Worm (Caenorhabditis elegans): Measurements from ENCODE around the gene F31F6.2.

The F31F6.2 gene

ce11 chrX:14831531-14831930 is 40.1 kb downstream of the F31F6.2 start, which contains the start of gene dpf-2:
Gene dpf-2, plus strand, starts transcription at chrX:14831831.
- TF ChIP-seq ztf-11 (tag; optimal IDR thresholded peaks at IDR 0.05) (no peak), egl-13 (tag; optimal IDR thresholded peaks at IDR 0.05) (peak; percentile 13)

ce11 chrX:14828766-14829165 is 42.9 kb downstream of the F31F6.2 start:
- TF ChIP-seq nhr-19 (GFP tag; conservative IDR thresholded peaks at IDR 0.05) (no peak), pag-3 (tag; optimal IDR thresholded peaks at IDR 0.05; ENCODE audit: borderline replicate concordance, insufficient read depth) (no peak), skn-1 (tag; optimal IDR thresholded peaks at IDR 0.05) (no peak), ces-1 (GFP tag; optimal IDR thresholded peaks at IDR 0.05) (no peak), hlh-17 (GFP tag; optimal IDR thresholded peaks at IDR 0.05; ENCODE audit: borderline replicate concordance) (no peak), snu-23 (GFP tag; optimal IDR thresholded peaks at IDR 0.05) (no peak), unc-130 (tag; optimal IDR thresholded peaks at IDR 0.05) (no peak), vab-15 (tag; optimal IDR thresholded peaks at IDR 0.05) (no peak)

- TF ChIP-seq tlp-1 (tag; optimal IDR thresholded peaks at IDR 0.05) = no peak
- TF ChIP-seq xbp-1 (tag; optimal IDR thresholded peaks at IDR 0.05) = peak; percentile 31
- no peak for TF ChIP-seq nhr-28 (tag; optimal IDR thresholded peaks at IDR 0.05)
- TF ChIP-seq lsy-2 (tag; optimal IDR thresholded peaks at IDR 0.05) = peak; percentile 48 to 76
- peak; percentile 57 for TF ChIP-seq egl-13 (tag; optimal IDR thresholded peaks at IDR 0.05)
- no peak for TF ChIP-seq unc-62 (GFP tag; optimal IDR thresholded peaks at IDR 0.05)
- TF ChIP-seq nhr-90 (tag; optimal IDR thresholded peaks at IDR 0.05; ENCODE audit: poor library complexity) = peak; percentile 54
- TF ChIP-seq C16A3.4 (tag; optimal IDR thresholded peaks at IDR 0.05) = peak; percentile 60
- TF ChIP-seq fkh-4 (tag; optimal IDR thresholded peaks at IDR 0.05; ENCODE audit: borderline replicate concordance) = no peak
- no peak for TF ChIP-seq pqm-1 (tag; optimal IDR thresholded peaks at IDR 0.05)
- peak; percentile 85 for TF ChIP-seq nhr-71 (tag; optimal IDR thresholded peaks at IDR 0.05)
- TF ChIP-seq nhr-12 (tag; optimal IDR thresholded peaks at IDR 0.05) = no peak
- peak; percentile 53 for TF ChIP-seq skn-1 (tag; optimal IDR thresholded peaks at IDR 0.05)
- no peak for TF ChIP-seq sox-4 (tag; optimal IDR thresholded peaks at IDR 0.05)
- peak in 2 of 3 experiments; percentile 28 to 41 for TF ChIP-seq dpl-1 (GFP tag; optimal IDR thresholded peaks at IDR 0.05)
- TF ChIP-seq swsn-7 (tag; optimal IDR thresholded peaks at IDR 0.05) = peak; percentile 76
- no peak for TF ChIP-seq hlh-17 (GFP tag; optimal IDR thresholded peaks at IDR 0.05; ENCODE audit: borderline replicate concordance)
- TF ChIP-seq pag-3 (tag; optimal IDR thresholded peaks at IDR 0.05; ENCODE audit: borderline replicate concordance, insufficient read depth) = no peak
- TF ChIP-seq dsc-1 (tag; optimal IDR thresholded peaks at IDR 0.05) = peak; percentile 51
- TF ChIP-seq sptf-1 (tag; optimal IDR thresholded peaks at IDR 0.05) = no peak
- TF ChIP-seq zip-4 (GFP tag; optimal IDR thresholded peaks at IDR 0.05) = no peak
- peak; percentile 16 to 69 for TF ChIP-seq lin-35 (GFP tag; optimal IDR thresholded peaks at IDR 0.05)
- no peak for TF ChIP-seq zag-1 (tag; optimal IDR thresholded peaks at IDR 0.05)
- no peak for TF ChIP-seq unc-98 (GFP tag; IDR thresholded peaks at IDR 0.05)
- TF ChIP-seq ceh-82 (tag; optimal IDR thresholded peaks at IDR 0.05) = peak in 2 of 3 experiments; percentile 11 to 59
- TF ChIP-seq unc-86 (tag; optimal IDR thresholded peaks at IDR 0.05) = peak; percentile 43
- no peak for TF ChIP-seq ces-1 (GFP tag; optimal IDR thresholded peaks at IDR 0.05)
- no peak for TF ChIP-seq ceh-90 (tag; optimal IDR thresholded peaks at IDR 0.05)
- no peak for TF ChIP-seq rnt-1 (tag; optimal IDR thresholded peaks at IDR 0.05)
- TF ChIP-seq nhr-85 (tag) = peak; percentile 74
- peak in 1 of 2 experiments; percentile 7 for TF ChIP-seq egl-27 (tag; optimal IDR thresholded peaks at IDR 0.05)
- no peak for TF ChIP-seq snpc-4 (tag; optimal IDR thresholded peaks at IDR 0.05)
- no peak for TF ChIP-seq hpl-2 (GFP tag; optimal IDR thresholded peaks at IDR 0.05)
- TF ChIP-seq lin-14 (GFP tag; optimal IDR thresholded peaks at IDR 0.05) = peak; percentile 97
- TF ChIP-seq elt-2 (tag; optimal IDR thresholded peaks at IDR 0.05) = peak; percentile 56
- no peak for TF ChIP-seq pax-3 (tag; optimal IDR thresholded peaks at IDR 0.05)
- TF ChIP-seq ets-5 (GFP tag; IDR thresholded peaks at IDR 0.05) = no peak
- no peak for TF ChIP-seq nhr-76 (tag; optimal IDR thresholded peaks at IDR 0.05)
- TF ChIP-seq nhr-11 (tag; optimal IDR thresholded peaks at IDR 0.05) = no peak
- no peak for TF ChIP-seq C04F5.9 (tag; optimal IDR thresholded peaks at IDR 0.05)
- TF ChIP-seq aha-1 (tag; optimal IDR thresholded peaks at IDR 0.05) = no peak
- no peak for TF ChIP-seq F16B12.6 (tag; optimal IDR thresholded peaks at IDR 0.05)
- TF ChIP-seq unc-30 (tag; optimal IDR thresholded peaks at IDR 0.05) = no peak
Measured at ce11 chrX:14824490-14825050, 47.1 kb downstream of the F31F6.2 start, which contains the start of gene mbk-1. Gene mbk-1, minus strand, starts transcription at chrX:14824540.

All from whole organism, L1 larva.